Worm (Caenorhabditis elegans) whole organism, L3 larva: ENCODE data around the gene pho-8.

Source experiments
- elt-3 ChIP-seq, 3 experiments: fragments of 150-350 bp in 1 of 3; sonication (generic microtip) in 2 of 3; optimal IDR thresholded peaks; 2 replicates in 2 of 3; 4 replicates in 1 of 3; lab custom pipeline; 2014 to 2017; ENCODE audit warnings: missing biosample characterization in 3 of 3, missing genetic modification characterization in 3 of 3
- lin-39 ChIP-seq: fragments of 150-350 bp; optimal IDR thresholded peaks from 2 replicates; lab custom pipeline; 2018; ENCODE audit warnings: missing biosample characterization, missing genetic modification reagents, missing genetic modification characterization
- nhr-12 ChIP-seq: fragments of 150-350 bp; optimal IDR thresholded peaks from 2 replicates; lab custom pipeline; 2014; ENCODE audit warnings: missing biosample characterization, missing genetic modification characterization
- nhr-28 ChIP-seq: fragments of 150-350 bp; optimal IDR thresholded peaks from 2 replicates; lab custom pipeline; 2014; ENCODE audit warnings: missing biosample characterization, missing genetic modification characterization
- nhr-43 ChIP-seq: sonication (generic microtip); optimal IDR thresholded peaks from 2 replicates; lab custom pipeline; 2016; ENCODE audit warnings: mild to moderate bottlenecking, missing genetic modification characterization, missing compliant biosample characterization; ENCODE audit not compliant: poor library complexity, severe bottlenecking
- nhr-76 ChIP-seq: fragments of 150-350 bp; sonication (generic microtip); optimal IDR thresholded peaks from 5 replicates; lab custom pipeline; 2014; ENCODE audit warnings: missing biosample characterization, missing genetic modification characterization
- nhr-77 ChIP-seq: fragments of 150-350 bp; optimal IDR thresholded peaks from 2 replicates; lab custom pipeline; 2014; ENCODE audit warnings: missing biosample characterization, missing genetic modification characterization
- snpc-4 ChIP-seq: fragments of 150-350 bp; optimal IDR thresholded peaks from 2 replicates; lab custom pipeline; 2014; ENCODE audit warnings: missing biosample characterization, missing genetic modification characterization
- unc-39 ChIP-seq: sonication (generic microtip); optimal IDR thresholded peaks from 4 replicates; lab custom pipeline; 2017; ENCODE audit warnings: missing biosample characterization, missing genetic modification characterization
- zag-1 ChIP-seq: fragments of 150-350 bp; optimal IDR thresholded peaks from 2 replicates; lab custom pipeline; 2014; ENCODE audit warnings: missing biosample characterization, missing genetic modification characterization

ce11 chrV:11818786-11819185 lies 14.6 kb upstream of the pho-8 start:
- TF ChIP-seq unc-39 (tag; lab: Kevin White, UChicago) (no peak), elt-3 (tag; optimal IDR thresholded peaks at IDR 0.05; lab: Kevin White, UChicago) (no peak), lin-39 (tag; lab: Kevin White, UChicago) (no peak), nhr-77 (tag; lab: Kevin White, UChicago) (no peak), zag-1 (no peak), nhr-76 (tag; lab: Kevin White, UChicago) (no peak), nhr-28 (tag; lab: Kevin White, UChicago) (no peak), snpc-4 (tag; lab: Kevin White, UChicago) (no peak), nhr-12 (no peak), nhr-43 (tag; lab: Kevin White, UChicago) (no peak)
